Worm (Caenorhabditis elegans): ENCODE data around the gene F54D1.6.

DNA sequence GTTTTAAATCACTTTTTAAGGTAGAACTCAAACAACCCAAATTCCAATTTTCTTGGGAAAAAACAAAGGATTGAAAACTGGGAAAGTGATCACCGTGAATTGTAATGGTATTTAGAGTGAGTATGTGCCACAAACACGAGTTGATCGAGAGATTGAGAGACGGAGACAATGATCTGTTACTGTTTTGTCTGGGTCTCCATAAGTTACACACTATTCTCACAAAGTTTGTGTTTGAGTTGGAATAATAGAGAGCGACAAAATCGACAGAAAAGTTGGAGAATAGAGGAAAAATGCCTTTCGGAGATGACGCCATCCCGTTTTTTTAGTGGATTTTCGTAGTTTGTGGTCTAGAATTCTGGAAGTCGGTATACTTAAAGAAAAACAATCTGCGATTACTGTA is 16.3 kb upstream of the F54D1.6 start, which contains the start of gene nhr-7:
- TF ChIP-seq pha-4 (tag; optimal IDR thresholded peaks at IDR 0.05) (no peak), unc-120 (tag; optimal IDR thresholded peaks at IDR 0.05; ENCODE audit: poor library complexity, severe bottlenecking) (no peak), unc-62 (GFP tag; optimal IDR thresholded peaks at IDR 0.05) (no peak), ztf-11 (tag; optimal IDR thresholded peaks at IDR 0.05) (no peak), unc-39 (tag; optimal IDR thresholded peaks at IDR 0.05) (no peak), nhr-76 (tag; optimal IDR thresholded peaks at IDR 0.05) (no peak), drap-1 (GFP tag; optimal IDR thresholded peaks at IDR 0.05) (no peak), elt-1 (tag; optimal IDR thresholded peaks at IDR 0.05; ENCODE audit: borderline replicate concordance, insufficient read depth) (no peak), ces-1 (GFP tag; optimal IDR thresholded peaks at IDR 0.05) (no peak), mab-5 (tag; optimal IDR thresholded peaks at IDR 0.05) (no peak), tbx-8 (GFP tag; optimal IDR thresholded peaks at IDR 0.05) (no peak), nhr-12 (tag; optimal IDR thresholded peaks at IDR 0.05) (no peak)
